Worm (Caenorhabditis elegans) whole organism, L1 larva: ENCODE results near the gene T12A2.21.

Experiments
- C16A3.4 ChIP-seq: fragments of 150-350 bp; optimal IDR thresholded peaks from 2 replicates; lab custom pipeline; 2014; ENCODE audit warnings: missing biosample characterization, missing genetic modification characterization
- F16B12.6 ChIP-seq: fragments of 150-350 bp; optimal IDR thresholded peaks from 2 replicates; lab custom pipeline; 2014; ENCODE audit warnings: missing biosample characterization, missing genetic modification characterization
- Y116A8C.19 ChIP-seq: sonication (generic microtip); optimal IDR thresholded peaks from 2 replicates; lab custom pipeline; 2016; ENCODE audit warnings: missing compliant biosample characterization, missing genetic modification characterization, borderline replicate concordance
- alr-1 ChIP-seq: fragments of 200-800 bp; sonication (Bioruptor generic); optimal IDR thresholded peaks from 2 replicates; lab custom pipeline; 2018; ENCODE audit warnings: borderline replicate concordance, mild to moderate bottlenecking, missing genetic modification characterization, missing compliant biosample characterization
- ama-1 ChIP-seq: fragments of 150-350 bp; optimal IDR thresholded peaks from 2 replicates; lab custom pipeline; 2014
- ceh-8 ChIP-seq: fragments of 200-800 bp; sonication (Bioruptor generic); optimal IDR thresholded peaks from 2 replicates; lab custom pipeline; 2018; ENCODE audit warnings: mild to moderate bottlenecking, missing genetic modification characterization, moderate library complexity, missing compliant biosample characterization
- ceh-90 ChIP-seq: sonication (generic microtip); optimal IDR thresholded peaks from 2 replicates; lab custom pipeline; 2016; ENCODE audit warnings: missing genetic modification characterization, missing compliant biosample characterization
- ces-1 ChIP-seq: fragments of 150-350 bp; optimal IDR thresholded peaks from 2 replicates; lab custom pipeline; 2014; ENCODE audit warnings: missing biosample characterization, missing genetic modification reagents, missing genetic modification characterization
- dsc-1 ChIP-seq: sonication (generic microtip); optimal IDR thresholded peaks from 2 replicates; lab custom pipeline; 2016; ENCODE audit warnings: mild to moderate bottlenecking, missing genetic modification characterization, missing compliant biosample characterization
- efl-1 ChIP-seq, 4 experiments: fragments of 150-350 bp; optimal IDR thresholded peaks in 3 of 4; peaks in 1 of 4; 1 replicate in 1 of 4; 2 replicates in 3 of 4; lab custom pipeline; 2014; ENCODE audit warnings: missing biosample characterization in 2 of 4, missing genetic modification characterization in 2 of 4, missing genetic modification reagents in 2 of 4
- egl-13 ChIP-seq: sonication (generic microtip); optimal IDR thresholded peaks from 2 replicates; lab custom pipeline; 2016; ENCODE audit warnings: missing genotype, missing genetic modification reagents, missing genetic modification characterization, missing compliant biosample characterization
- elt-3 ChIP-seq, 6 experiments: fragments of 150-350 bp in 1 of 6; sonication (generic microtip); optimal IDR thresholded peaks; 2 replicates each; lab custom pipeline; 2017 to 2018; ENCODE audit warnings: missing biosample characterization in 6 of 6, missing genetic modification characterization in 6 of 6, inconsistent platforms in 1 of 6
- jun-1 ChIP-seq: fragments of 150-350 bp; optimal IDR thresholded peaks from 2 replicates; lab custom pipeline; 2014; ENCODE audit warnings: missing biosample characterization, missing genetic modification reagents, missing genetic modification characterization
- lin-14 ChIP-seq: fragments of 200-800 bp; sonication (Bioruptor generic); optimal IDR thresholded peaks from 2 replicates; lab custom pipeline; 2018; ENCODE audit warnings: mild to moderate bottlenecking, missing genetic modification characterization, moderate library complexity, missing compliant biosample characterization
- lin-35 ChIP-seq, 2 experiments: fragments of 150-350 bp; optimal IDR thresholded peaks; 2 replicates each; lab custom pipeline; 2014; ENCODE audit warnings: missing biosample characterization in 2 of 2, missing genetic modification characterization in 2 of 2, missing genetic modification reagents in 2 of 2
- lin-39 ChIP-seq: fragments of 150-350 bp; optimal IDR thresholded peaks from 2 replicates; lab custom pipeline; 2014; ENCODE audit warnings: missing biosample characterization, missing genetic modification reagents, missing genetic modification characterization
- mab-9 ChIP-seq: fragments of 200-800 bp; sonication (Bioruptor generic); IDR thresholded peaks from 2 replicates; pipeline ENCODE4 v1.3.6; 2022; ENCODE audit warnings: missing genetic modification reagents, missing genetic modification characterization, missing compliant biosample characterization
- mdl-1 ChIP-seq, 2 experiments: fragments of 150-350 bp; optimal IDR thresholded peaks; 2 replicates each; lab custom pipeline; 2014 to 2017; ENCODE audit warnings: missing biosample characterization in 2 of 2, missing genetic modification characterization in 2 of 2, inconsistent platforms in 1 of 2
- nhr-19 ChIP-seq: fragments of 200-800 bp; sonication (Bioruptor generic); conservative IDR thresholded peaks from 2 replicates; pipeline ENCODE4 v1.3.6; 2022; ENCODE audit warnings: missing genetic modification characterization, missing compliant biosample characterization
- nhr-20 ChIP-seq: sonication (generic microtip); optimal IDR thresholded peaks from 2 replicates; lab custom pipeline; 2016; ENCODE audit warnings: mild to moderate bottlenecking, missing genetic modification characterization, missing compliant biosample characterization
- nhr-28 ChIP-seq: fragments of 150-350 bp; optimal IDR thresholded peaks from 2 replicates; lab custom pipeline; 2014; ENCODE audit warnings: missing biosample characterization, missing genetic modification characterization
- nhr-47 ChIP-seq: sonication (generic microtip); optimal IDR thresholded peaks from 2 replicates; lab custom pipeline; 2016; ENCODE audit warnings: mild to moderate bottlenecking, missing genetic modification characterization, moderate library complexity, missing compliant biosample characterization
- nhr-71 ChIP-seq: sonication (generic microtip); optimal IDR thresholded peaks from 2 replicates; lab custom pipeline; 2016; ENCODE audit warnings: mild to moderate bottlenecking, missing genetic modification characterization, moderate library complexity, missing compliant biosample characterization
- nhr-76 ChIP-seq: sonication (generic microtip); optimal IDR thresholded peaks from 2 replicates; lab custom pipeline; 2017; ENCODE audit warnings: missing biosample characterization, missing genetic modification characterization
- nhr-77 ChIP-seq: fragments of 150-350 bp; optimal IDR thresholded peaks from 2 replicates; lab custom pipeline; 2014; ENCODE audit warnings: missing biosample characterization, missing genetic modification characterization
- nhr-85 ChIP-seq: sonication (generic microtip); peaks from one replicate; lab custom pipeline; 2016; ENCODE audit warnings: missing genetic modification characterization, inconsistent platforms, missing compliant biosample characterization
- pqm-1 ChIP-seq: sonication (generic microtip); optimal IDR thresholded peaks from 3 replicates; lab custom pipeline; 2017; ENCODE audit warnings: missing biosample characterization, missing genetic modification characterization
- snu-23 ChIP-seq: sonication (generic microtip); optimal IDR thresholded peaks from 2 replicates; lab custom pipeline; 2016; ENCODE audit warnings: missing genetic modification characterization, missing compliant biosample characterization
- tbx-2 ChIP-seq: sonication (generic microtip); optimal IDR thresholded peaks from 2 replicates; lab custom pipeline; 2016; ENCODE audit warnings: missing genetic modification characterization, missing compliant biosample characterization
- tlp-1 ChIP-seq: fragments of 150-350 bp; optimal IDR thresholded peaks from 2 replicates; lab custom pipeline; 2014; ENCODE audit warnings: missing biosample characterization, missing genetic modification characterization
- unc-130 ChIP-seq: fragments of 150-350 bp; optimal IDR thresholded peaks from 2 replicates; lab custom pipeline; 2017; ENCODE audit warnings: missing biosample characterization, missing genetic modification characterization, inconsistent platforms
- unc-30 ChIP-seq: sonication (generic microtip); optimal IDR thresholded peaks from 2 replicates; lab custom pipeline; 2017; ENCODE audit warnings: missing biosample characterization, missing genetic modification characterization
- unc-62 ChIP-seq: fragments of 150-350 bp; optimal IDR thresholded peaks from 2 replicates; lab custom pipeline; 2014; ENCODE audit warnings: missing biosample characterization, missing genetic modification reagents, missing genetic modification characterization
- unc-86 ChIP-seq: sonication (generic microtip); optimal IDR thresholded peaks from 2 replicates; lab custom pipeline; 2016; ENCODE audit warnings: missing genetic modification characterization, missing compliant biosample characterization
- vab-15 ChIP-seq: sonication (generic microtip); optimal IDR thresholded peaks from 2 replicates; lab custom pipeline; 2017; ENCODE audit warnings: missing genotype, mild to moderate bottlenecking, missing genetic modification characterization, missing compliant biosample characterization
- ztf-4 ChIP-seq: fragments of 150-350 bp; optimal IDR thresholded peaks from 2 replicates; lab custom pipeline; 2014; ENCODE audit warnings: missing biosample characterization, missing genetic modification characterization

T12A2.21 gene

ce11 chrIII:6261985-6262384 lies 25.4 kb upstream of the T12A2.21 start, which contains the start of gene srg-4:
Gene srg-4, minus strand, starts transcription at chrIII:6262085.
- no peak for TF ChIP-seq egl-13 (tag; lab: Kevin White, UChicago)
- no peak for TF ChIP-seq alr-1 (tag; lab: Kevin White, UChicago)
- no peak for TF ChIP-seq nhr-85 (tag; lab: Kevin White, UChicago)
- TF ChIP-seq nhr-28, result no peak
- no peak for TF ChIP-seq mdl-1 (tag; optimal IDR thresholded peaks at IDR 0.05; lab: Kevin White, UChicago)
- no peak for TF ChIP-seq lin-35 (GFP tag; optimal IDR thresholded peaks at IDR 0.05; lab: Kevin White, UChicago)
- TF ChIP-seq unc-130 (tag; lab: Kevin White, UChicago), result no peak
- TF ChIP-seq ama-1, result no peak
- no peak for TF ChIP-seq ceh-8 (GFP tag; lab: Kevin White, UChicago)
- TF ChIP-seq ztf-4 (tag; lab: Kevin White, UChicago), result no peak
- TF ChIP-seq nhr-77 (tag; lab: Kevin White, UChicago), result no peak
- TF ChIP-seq nhr-47 (tag; lab: Kevin White, UChicago), result no peak
- no peak for TF ChIP-seq lin-14
- no peak for TF ChIP-seq ceh-90 (tag; lab: Kevin White, UChicago)

- TF ChIP-seq ceh-8 (GFP tag; lab: Kevin White, UChicago) (no peak), ama-1 (no peak), unc-62 (GFP tag; lab: Kevin White, UChicago) (no peak), C16A3.4 (tag; lab: Kevin White, UChicago) (no peak), nhr-28 (no peak), nhr-20 (tag; lab: Kevin White, UChicago) (no peak), nhr-76 (tag; lab: Kevin White, UChicago) (no peak), unc-86 (tag; lab: Kevin White, UChicago) (no peak), dsc-1 (tag; lab: Kevin White, UChicago) (no peak), nhr-85 (tag; lab: Kevin White, UChicago) (no peak), elt-3 (tag; optimal IDR thresholded peaks at IDR 0.05; lab: Kevin White, UChicago) (no peak), pqm-1 (no peak), F16B12.6 (tag; lab: Kevin White, UChicago) (no peak), Y116A8C.19 (tag; lab: Kevin White, UChicago) (no peak), mab-9 (GFP tag; lab: Robert Waterston, UW) (no peak)
Measured at ce11 chrIII:6260115-6260514, 23.6 kb upstream of the T12A2.21 start, which contains the start of gene srg-2. Gene srg-2, minus strand, starts transcription at chrIII:6260215.

- TF ChIP-seq C16A3.4 (tag; lab: Kevin White, UChicago), result no peak
Measured at ce11 chrIII:6258262-6258661, 21.7 kb upstream of the T12A2.21 start, which contains the start of gene srg-1. Gene srg-1, minus strand, starts transcription at chrIII:6258362.

- TF ChIP-seq mab-9 (GFP tag; lab: Robert Waterston, UW) (no peak), tlp-1 (no peak), F16B12.6 (tag; lab: Kevin White, UChicago) (no peak), Y116A8C.19 (tag; lab: Kevin White, UChicago) (no peak), snu-23 (GFP tag; lab: Kevin White, UChicago) (no peak), lin-39 (tag; lab: Kevin White, UChicago) (no peak), egl-13 (tag; lab: Kevin White, UChicago) (no peak), efl-1 (optimal IDR thresholded peaks at IDR 0.05; lab: Kevin White, UChicago) (no peak), efl-1 (GFP tag; optimal IDR thresholded peaks at IDR 0.05 in 1 of 2; lab: Kevin White, UChicago) (no peak), ces-1 (no peak), nhr-71 (no peak), tbx-2 (tag; lab: Kevin White, UChicago) (no peak), ceh-90 (tag; lab: Kevin White, UChicago) (no peak), jun-1 (tag; lab: Kevin White, UChicago) (no peak), nhr-19 (no peak), nhr-85 (tag; lab: Kevin White, UChicago) (no peak), mdl-1 (tag; optimal IDR thresholded peaks at IDR 0.05; lab: Kevin White, UChicago) (no peak), vab-15 (no peak), unc-30 (tag; lab: Kevin White, UChicago) (no peak)
- TF ChIP-seq, all 84 proteins: peak for 0
Measured at ce11 chrIII:6256675-6257074, 20.1 kb upstream of the T12A2.21 start, which contains the start of gene srg-9. Gene srg-9, minus strand, starts transcription at chrIII:6256775.
